Worm (Caenorhabditis elegans) whole organism, L3 larva: ENCODE data around the gene cnp-2.

Experiments
- aly-2 ChIP-seq: fragments of 150-350 bp; optimal IDR thresholded peaks from 2 replicates; lab custom pipeline; 2014; ENCODE audit warnings: missing biosample characterization, missing genetic modification characterization
- ama-1 ChIP-seq: fragments of 150-350 bp; optimal IDR thresholded peaks from 2 replicates; lab custom pipeline; 2018
- ceh-82 ChIP-seq: fragments of 150-350 bp; optimal IDR thresholded peaks from 2 replicates; lab custom pipeline; 2014; ENCODE audit warnings: missing biosample characterization, missing genetic modification characterization
- ceh-9 ChIP-seq: sonication (generic microtip); optimal IDR thresholded peaks from 2 replicates; lab custom pipeline; 2018; ENCODE audit warnings: missing biosample characterization, missing genetic modification characterization
- egl-27 ChIP-seq: sonication (generic microtip); optimal IDR thresholded peaks from 4 replicates; lab custom pipeline; 2017; ENCODE audit warnings: missing biosample characterization, missing genetic modification reagents, missing genetic modification characterization
- egl-5 ChIP-seq: fragments of 150-350 bp; optimal IDR thresholded peaks from 2 replicates; lab custom pipeline; 2017; ENCODE audit warnings: missing biosample characterization, missing genetic modification reagents, missing genetic modification characterization, inconsistent platforms
- elt-2 ChIP-seq: sonication (generic microtip); optimal IDR thresholded peaks from 2 replicates; lab custom pipeline; 2016; ENCODE audit warnings: missing genetic modification reagents, mild to moderate bottlenecking, missing genetic modification characterization, missing compliant biosample characterization
- elt-3 ChIP-seq, 3 experiments: fragments of 150-350 bp in 1 of 3; sonication (generic microtip) in 2 of 3; optimal IDR thresholded peaks; 2 replicates in 2 of 3; 4 replicates in 1 of 3; lab custom pipeline; 2014 to 2017; ENCODE audit warnings: missing biosample characterization in 3 of 3, missing genetic modification characterization in 3 of 3
- eor-1 ChIP-seq, 2 experiments: fragments of 150-350 bp; optimal IDR thresholded peaks; 2 replicates each; lab custom pipeline; 2014 to 2018; ENCODE audit warnings: missing biosample characterization in 2 of 2, missing genetic modification characterization in 2 of 2
- fkh-2 ChIP-seq: fragments of 150-350 bp; optimal IDR thresholded peaks from 2 replicates; lab custom pipeline; 2014; ENCODE audit warnings: missing biosample characterization, missing genetic modification reagents, missing genetic modification characterization
- fos-1 ChIP-seq: fragments of 150-350 bp; optimal IDR thresholded peaks from 2 replicates; lab custom pipeline; 2014; ENCODE audit warnings: missing biosample characterization, missing genetic modification characterization
- hmg-11 ChIP-seq: sonication (generic microtip); optimal IDR thresholded peaks from 2 replicates; lab custom pipeline; 2016; ENCODE audit warnings: missing genetic modification characterization, missing compliant biosample characterization
- jun-1 ChIP-seq: fragments of 150-350 bp; optimal IDR thresholded peaks from 2 replicates; lab custom pipeline; 2014; ENCODE audit warnings: missing biosample characterization, missing genetic modification reagents, missing genetic modification characterization
- lin-15B ChIP-seq: fragments of 150-350 bp; optimal IDR thresholded peaks from 2 replicates; lab custom pipeline; 2014; ENCODE audit warnings: missing biosample characterization, missing genetic modification characterization
- lin-39 ChIP-seq: fragments of 150-350 bp; optimal IDR thresholded peaks from 2 replicates; lab custom pipeline; 2018; ENCODE audit warnings: missing biosample characterization, missing genetic modification reagents, missing genetic modification characterization
- nfya-1 ChIP-seq: sonication (generic microtip); optimal IDR thresholded peaks from 2 replicates; lab custom pipeline; 2017; ENCODE audit warnings: missing genetic modification characterization, mild to moderate bottlenecking, missing compliant biosample characterization, antibody characterized with exemption, moderate library complexity; ENCODE audit not compliant: insufficient read depth
- nhr-12 ChIP-seq: fragments of 150-350 bp; optimal IDR thresholded peaks from 2 replicates; lab custom pipeline; 2014; ENCODE audit warnings: missing biosample characterization, missing genetic modification characterization
- nhr-23 ChIP-seq: fragments of 150-350 bp; optimal IDR thresholded peaks from 2 replicates; lab custom pipeline; 2014; ENCODE audit warnings: missing biosample characterization, missing genetic modification reagents, missing genetic modification characterization
- nhr-237 ChIP-seq: fragments of 150-350 bp; optimal IDR thresholded peaks from 2 replicates; lab custom pipeline; 2014; ENCODE audit warnings: missing biosample characterization, missing genetic modification characterization
- nhr-25 ChIP-seq: sonication (generic microtip); optimal IDR thresholded peaks from 2 replicates; lab custom pipeline; 2017; ENCODE audit warnings: missing biosample characterization, missing genetic modification characterization
- nhr-28 ChIP-seq: fragments of 150-350 bp; optimal IDR thresholded peaks from 2 replicates; lab custom pipeline; 2014; ENCODE audit warnings: missing biosample characterization, missing genetic modification characterization
- nhr-76 ChIP-seq: fragments of 150-350 bp; sonication (generic microtip); optimal IDR thresholded peaks from 5 replicates; lab custom pipeline; 2014; ENCODE audit warnings: missing biosample characterization, missing genetic modification characterization
- nhr-77 ChIP-seq: fragments of 150-350 bp; optimal IDR thresholded peaks from 2 replicates; lab custom pipeline; 2014; ENCODE audit warnings: missing biosample characterization, missing genetic modification characterization
- pha-4 ChIP-seq: fragments of 150-350 bp; optimal IDR thresholded peaks from 2 replicates; lab custom pipeline; 2014; ENCODE audit warnings: missing biosample characterization, missing genetic modification reagents, missing genetic modification characterization
- pqm-1 ChIP-seq: fragments of 150-350 bp; optimal IDR thresholded peaks from 2 replicates; lab custom pipeline; 2017; ENCODE audit warnings: missing biosample characterization, missing genetic modification characterization, inconsistent platforms
- skn-1 ChIP-seq: fragments of 150-350 bp; optimal IDR thresholded peaks from 2 replicates; lab custom pipeline; 2014; ENCODE audit warnings: missing biosample characterization, missing genetic modification characterization
- snpc-4 ChIP-seq: fragments of 150-350 bp; optimal IDR thresholded peaks from 2 replicates; lab custom pipeline; 2014; ENCODE audit warnings: missing biosample characterization, missing genetic modification characterization
- unc-62 ChIP-seq: fragments of 150-350 bp; sonication (generic microtip); optimal IDR thresholded peaks from 4 replicates; lab custom pipeline; 2014; ENCODE audit warnings: missing biosample characterization, missing genetic modification reagents, missing genetic modification characterization

cnp-2 gene

ce11 chrII:12805765-12806384, 45.3 kb downstream of the cnp-2 start:
- peak; percentile 58 for TF ChIP-seq lin-39 (tag; lab: Kevin White, UChicago)
- TF ChIP-seq ama-1 (lab: Kevin White, UChicago) = peak; percentile 29
- peak; percentile 72 for TF ChIP-seq nfya-1
- TF ChIP-seq nhr-76 (tag; lab: Kevin White, UChicago) = no peak
- TF ChIP-seq lin-15B (tag; lab: Kevin White, UChicago) = peak; percentile 79
- peak; percentile 1 for TF ChIP-seq egl-5 (tag; lab: Kevin White, UChicago)
- TF ChIP-seq elt-3 (tag; optimal IDR thresholded peaks at IDR 0.05; lab: Kevin White, UChicago) = no peak
- no peak for TF ChIP-seq ceh-9 (tag; lab: Kevin White, UChicago)
- TF ChIP-seq hmg-11 = peak; percentile 79
- TF ChIP-seq pha-4 (tag; lab: Kevin White, UChicago) = peak; percentile 21

ce11 chrII:12806602-12807182, 46.1 kb downstream of the cnp-2 start, which contains the start of gene spds-1:
Gene spds-1 (plus strand): TSS chrII:12806899.
- TF ChIP-seq eor-1 (tag; optimal IDR thresholded peaks at IDR 0.05; lab: Kevin White, UChicago) = no peak
- peak; percentile 28 for TF ChIP-seq pqm-1 (tag; lab: Kevin White, UChicago)
- TF ChIP-seq elt-2 (tag; lab: Kevin White, UChicago) = peak; percentile 59

DNA sequence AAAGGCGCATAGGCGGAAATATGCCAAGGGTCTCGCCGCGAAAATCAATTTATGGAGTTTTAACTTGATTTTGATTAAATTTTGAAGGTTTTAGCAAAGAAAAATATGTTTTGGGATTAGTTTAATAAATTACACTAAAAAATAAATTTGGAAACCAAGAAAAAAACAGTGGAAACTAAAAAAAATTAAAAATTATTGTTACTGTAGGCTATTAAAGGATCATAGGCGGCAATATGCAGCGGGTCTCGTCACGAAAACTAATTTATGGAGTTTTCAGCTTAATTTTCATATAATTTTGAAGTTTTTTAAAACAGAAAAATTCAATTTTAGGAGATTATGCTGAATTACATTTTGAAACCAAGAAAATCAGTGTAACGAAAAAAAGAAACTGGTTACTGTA, 48.1 kb downstream of the cnp-2 start:
- TF ChIP-seq egl-27 (no peak), skn-1 (tag; lab: Kevin White, UChicago) (no peak), elt-2 (tag; lab: Kevin White, UChicago) (no peak), nhr-23 (no peak), nhr-76 (tag; lab: Kevin White, UChicago) (no peak), nhr-237 (no peak), nhr-12 (tag; lab: Kevin White, UChicago) (no peak), nhr-28 (no peak), hmg-11 (no peak), nhr-25 (tag; lab: Kevin White, UChicago) (no peak)

ce11 chrII:12809725-12810124, 49.1 kb downstream of the cnp-2 start:
- TF ChIP-seq fos-1 (tag; lab: Kevin White, UChicago) (no peak), aly-2 (no peak)

DNA sequence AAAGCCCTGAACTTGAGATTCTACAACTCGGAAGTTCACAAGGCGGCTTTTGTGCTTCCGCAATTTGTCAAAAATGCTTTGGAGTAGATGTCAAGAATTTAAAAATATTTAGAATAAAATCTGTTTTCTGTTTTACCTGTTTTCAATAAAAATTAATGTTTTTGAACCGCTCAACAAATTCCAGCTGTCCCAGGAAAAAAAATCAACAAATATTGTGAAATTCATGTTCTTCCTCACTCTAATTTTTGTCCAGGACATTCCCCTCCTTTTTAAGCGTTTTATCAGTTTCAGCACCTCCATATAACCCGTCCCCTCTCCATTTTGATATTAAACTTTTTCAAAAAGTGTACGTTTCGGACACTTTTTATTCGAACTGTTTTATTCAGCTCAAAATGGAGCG, 50.1 kb downstream of the cnp-2 start, which contains the start of gene Y46G5A.20:
Y46G5A.20 (plus strand) TSS at position 301 of the 400 bp plus-strand sequence.
- TF ChIP-seq skn-1 (tag; lab: Kevin White, UChicago) (no peak), elt-2 (tag; lab: Kevin White, UChicago) (peak; percentile 9), pqm-1 (tag; lab: Kevin White, UChicago) (peak; percentile 5), pha-4 (tag; lab: Kevin White, UChicago) (peak; percentile 14)

DNA sequence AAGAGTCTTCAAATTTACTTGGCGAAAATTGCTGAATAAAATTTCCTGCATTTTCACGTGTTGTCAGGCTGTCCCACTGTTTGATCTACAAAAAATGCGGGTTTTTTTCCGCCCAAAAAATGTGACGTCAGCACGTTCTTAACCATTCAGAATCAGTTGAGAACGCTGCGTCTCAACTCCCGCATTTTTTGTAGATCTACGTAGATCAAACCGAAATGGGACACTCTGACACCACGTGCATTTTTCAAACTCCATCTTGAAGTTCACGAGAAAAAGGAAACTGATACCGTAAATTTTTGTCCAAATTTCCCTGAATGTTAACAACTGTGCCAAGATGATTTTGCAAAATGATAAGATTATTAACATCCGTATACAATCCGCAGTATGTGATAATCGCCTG, 52.7 kb downstream of the cnp-2 start:
- TF ChIP-seq nhr-77 = no peak
- no peak for TF ChIP-seq fkh-2 (tag; lab: Kevin White, UChicago)
- TF ChIP-seq unc-62 (GFP tag; lab: Kevin White, UChicago) = no peak

- TF ChIP-seq jun-1 (tag; lab: Kevin White, UChicago) = no peak
- TF ChIP-seq nhr-23 = no peak
- TF ChIP-seq unc-62 (GFP tag; lab: Kevin White, UChicago) = no peak
- TF ChIP-seq pqm-1 (tag; lab: Kevin White, UChicago) = peak; percentile 39
- TF ChIP-seq lin-39 (tag; lab: Kevin White, UChicago) = no peak
- no peak for TF ChIP-seq aly-2
- no peak for TF ChIP-seq ceh-82 (tag; lab: Kevin White, UChicago)
- TF ChIP-seq snpc-4 = no peak
- TF ChIP-seq elt-2 (tag; lab: Kevin White, UChicago) = peak; percentile 76
- TF ChIP-seq, all 47 proteins: peak for 2
These were observed 56.0 kb downstream of the cnp-2 start, which contains the start of gene acl-7 for ce11 chrII:12816412-12817146. Gene acl-7 (minus strand): TSS chrII:12816462.
